Worm (Caenorhabditis elegans) whole organism, L4/young adult: ENCODE measurements around the gene C25G4.8.

ENCODE experiments used
- W03F9.2 ChIP-seq: fragments of 150-350 bp; optimal IDR thresholded peaks from 2 replicates; lab custom pipeline; 2014; ENCODE audit warnings: missing biosample characterization, missing genetic modification characterization
- him-1 ChIP-seq: sonication (generic microtip); optimal IDR thresholded peaks from 2 replicates; lab custom pipeline; 2016; ENCODE audit warnings: missing genotype, missing genetic modification reagents, missing genetic modification characterization, missing compliant biosample characterization

- TF ChIP-seq him-1 (no peak), W03F9.2 (tag; lab: Kevin White, UChicago) (no peak)
Measured at ce11 chrIV:12443936-12444335, 19.3 kb downstream of the C25G4.8 start, which contains the start of gene C25G4.2.
